Fruit fly (Drosophila melanogaster) whole organism, embryonic: ENCODE measurements around the gene Dpm2.
A peak's percentile ranks its signal among the peaks of the same experiment; 100 is the strongest.

Source experiments
- Awh ChIP-seq: fragments of 200-800 bp; sonication (Bioruptor generic); IDR thresholded peaks from 2 replicates; pipeline ENCODE4, ENCODE4 v1.3.6; 2022; ENCODE audit warnings: missing biosample characterization, missing genetic modification characterization
- Blimp-1 ChIP-seq: fragments of 200-800 bp; sonication (Bioruptor generic); optimal IDR thresholded peaks from 3 replicates; lab custom pipeline; 2018; ENCODE audit warnings: missing biosample characterization, missing genetic modification characterization, mild to moderate bottlenecking, moderate library complexity, missing genetic modification reagents
- BtbVII ChIP-seq: fragments of 200-800 bp; sonication (Bioruptor generic); optimal IDR thresholded peaks from 3 replicates; lab custom pipeline; 2017; ENCODE audit warnings: missing biosample characterization, mild to moderate bottlenecking, missing genetic modification characterization
- CG11695 ChIP-seq: fragments of 200-800 bp; sonication (Bioruptor generic); IDR thresholded peaks from 3 replicates; pipeline ENCODE4 v1.3.6; 2022; ENCODE audit warnings: missing biosample characterization, missing genetic modification characterization
- CG12219 ChIP-seq: fragments of 200-800 bp; sonication (Bioruptor generic); optimal IDR thresholded peaks from 3 replicates; lab custom pipeline; 2018; ENCODE audit warnings: missing biosample characterization, mild to moderate bottlenecking, missing genetic modification characterization
- CG12659 ChIP-seq: fragments of 200-800 bp; sonication (Bioruptor generic); optimal IDR thresholded peaks from 3 replicates; lab custom pipeline; 2017; ENCODE audit warnings: mild to moderate bottlenecking, missing biosample characterization, missing genetic modification reagents, missing genetic modification characterization
- CG12769 ChIP-seq: fragments of 200-800 bp; sonication (Bioruptor generic); optimal IDR thresholded peaks from 2 replicates; lab custom pipeline; 2019; ENCODE audit warnings: missing biosample characterization, mild to moderate bottlenecking, missing genetic modification characterization, moderate library complexity
- CG13123 ChIP-seq: fragments of 200-800 bp; sonication (Bioruptor generic); optimal IDR thresholded peaks from 2 replicates; lab custom pipeline; 2016; ENCODE audit warnings: missing biosample characterization, missing genetic modification characterization
- CG13775 ChIP-seq: fragments of 200-800 bp; sonication (Bioruptor generic); optimal IDR thresholded peaks from 3 replicates; lab custom pipeline; 2017; ENCODE audit warnings: missing biosample characterization, mild to moderate bottlenecking, missing genetic modification characterization
- CG14014 ChIP-seq: fragments of 200-800 bp; sonication (Bioruptor generic); IDR thresholded peaks from 2 replicates; pipeline ENCODE4 v1.3.6; 2022; ENCODE audit warnings: missing biosample characterization, missing genetic modification characterization
- CG15073 ChIP-seq: fragments of 200-800 bp; sonication (Bioruptor generic); optimal IDR thresholded peaks from 2 replicates; lab custom pipeline; 2016; ENCODE audit warnings: missing biosample characterization, missing genetic modification characterization
- CG16815 ChIP-seq: fragments of 200-800 bp; sonication (Bioruptor generic); optimal IDR thresholded peaks from 3 replicates; lab custom pipeline; 2017; ENCODE audit warnings: missing biosample characterization, mild to moderate bottlenecking, missing genetic modification characterization
- CG17361 ChIP-seq: fragments of 200-800 bp; sonication (Bioruptor generic); IDR thresholded peaks from 3 replicates; pipeline ENCODE4 v1.3.6; 2022; ENCODE audit warnings: missing biosample characterization, missing genetic modification characterization
- CG18011 ChIP-seq: fragments of 200-800 bp; sonication (Bioruptor generic); optimal IDR thresholded peaks from 2 replicates; lab custom pipeline; 2017; ENCODE audit warnings: missing biosample characterization, missing genetic modification characterization, mild to moderate bottlenecking, moderate library complexity, missing genotype
- CG18262 ChIP-seq: fragments of 200-800 bp; optimal IDR thresholded peaks from 3 replicates; lab custom pipeline; 2019; ENCODE audit warnings: missing biosample characterization, mild to moderate bottlenecking, missing genetic modification characterization, moderate library complexity
- CG3281 ChIP-seq: fragments of 200-800 bp; sonication (Bioruptor generic); optimal IDR thresholded peaks from 3 replicates; lab custom pipeline; 2017; ENCODE audit warnings: missing biosample characterization, mild to moderate bottlenecking, missing genetic modification characterization
- CG7271 ChIP-seq: fragments of 200-800 bp; sonication (Bioruptor generic); optimal IDR thresholded peaks from 2 replicates; lab custom pipeline; 2018; ENCODE audit warnings: missing biosample characterization, mild to moderate bottlenecking, missing genetic modification characterization, moderate library complexity
- Camta ChIP-seq: fragments of 200-800 bp; sonication (Bioruptor generic); optimal IDR thresholded peaks from 2 replicates; lab custom pipeline; 2016; ENCODE audit warnings: missing biosample characterization, missing genetic modification characterization
- D19A ChIP-seq: fragments of 200-800 bp; optimal IDR thresholded peaks from 3 replicates; lab custom pipeline; 2019; ENCODE audit warnings: missing biosample characterization, mild to moderate bottlenecking, missing genetic modification characterization, moderate library complexity
- Dad ChIP-seq: fragments of 200-800 bp; sonication (Bioruptor generic); optimal IDR thresholded peaks from 3 replicates; lab custom pipeline; 2016; ENCODE audit warnings: missing biosample characterization, missing genetic modification characterization
- Drgx ChIP-seq: fragments of 200-800 bp; sonication (Bioruptor generic); IDR thresholded peaks from 2 replicates; pipeline ENCODE4 v1.3.6; 2022; ENCODE audit warnings: missing biosample characterization, missing genetic modification characterization
- E2f2 ChIP-seq: fragments of 200-800 bp; sonication (Bioruptor generic); IDR thresholded peaks from 2 replicates; pipeline ENCODE4 v1.3.6; 2022; ENCODE audit warnings: missing biosample characterization, missing genetic modification characterization
- Eip74EF ChIP-seq, 2 experiments: fragments of 200-800 bp in 1 of 2; fragments of >200 bp in 1 of 2; sonication (Bioruptor generic) in 1 of 2; optimal IDR thresholded peaks; 2 replicates each; lab custom pipeline; 2017 to 2019; ENCODE audit warnings: missing biosample characterization in 2 of 2, missing genetic modification characterization in 2 of 2, mild to moderate bottlenecking in 1 of 2, moderate library complexity in 1 of 2
- HLH4C ChIP-seq: fragments of 200-800 bp; sonication (Bioruptor generic); IDR thresholded peaks from 3 replicates; pipeline ENCODE4 v1.3.6; 2022; ENCODE audit warnings: missing biosample characterization, missing genetic modification characterization; ENCODE audit not compliant: partially characterized antibody
- HmgD ChIP-seq: fragments of 200-800 bp; sonication (Bioruptor generic); optimal IDR thresholded peaks from 3 replicates; lab custom pipeline; 2016; ENCODE audit warnings: missing biosample characterization, missing genetic modification characterization
- Kr ChIP-seq: fragments of 200-800 bp; sonication (Bioruptor generic); optimal IDR thresholded peaks from 2 replicates; lab custom pipeline; 2017; ENCODE audit warnings: missing biosample characterization, mild to moderate bottlenecking, missing genetic modification characterization
- MTF-1 ChIP-seq: fragments of 200-800 bp; sonication (Bioruptor generic); optimal IDR thresholded peaks from 2 replicates; lab custom pipeline; 2018; ENCODE audit warnings: missing biosample characterization, mild to moderate bottlenecking, missing genetic modification characterization, borderline replicate concordance
- Poxn ChIP-seq: fragments of 200-800 bp; sonication (Bioruptor generic); IDR thresholded peaks from 2 replicates; pipeline ENCODE4 v1.3.6; 2022; ENCODE audit warnings: missing biosample characterization, missing genetic modification characterization
- Scr ChIP-seq: fragments of 200-800 bp; sonication (Bioruptor generic); IDR thresholded peaks from 2 replicates; pipeline ENCODE4 v1.3.6; 2022; ENCODE audit warnings: missing biosample characterization, missing genetic modification characterization; ENCODE audit not compliant: partially characterized antibody
- ab ChIP-seq: fragments of 200-800 bp; sonication (Bioruptor generic); optimal IDR thresholded peaks from 2 replicates; lab custom pipeline; 2016; ENCODE audit warnings: missing biosample characterization, missing genetic modification characterization
- ato ChIP-seq: fragments of 200-800 bp; sonication (Bioruptor generic); IDR thresholded peaks from 2 replicates; pipeline ENCODE4 v1.3.6; 2022; ENCODE audit warnings: missing biosample characterization, missing genetic modification characterization; ENCODE audit not compliant: partially characterized antibody
- az2 ChIP-seq: fragments of 200-800 bp; sonication (Bioruptor generic); optimal IDR thresholded peaks from 3 replicates; lab custom pipeline; 2016; ENCODE audit warnings: missing biosample characterization, missing genetic modification characterization
- cad ChIP-seq: fragments of >200 bp; optimal IDR thresholded peaks from 2 replicates; lab custom pipeline; 2017; ENCODE audit warnings: missing biosample characterization, missing genetic modification characterization
- cg ChIP-seq: fragments of 200-800 bp; sonication (Bioruptor generic); optimal IDR thresholded peaks from 3 replicates; lab custom pipeline; 2019; ENCODE audit warnings: missing biosample characterization, mild to moderate bottlenecking, missing genetic modification characterization, moderate library complexity
- crc ChIP-seq: fragments of 200-800 bp; sonication (Bioruptor generic); optimal IDR thresholded peaks from 2 replicates; lab custom pipeline; 2016; ENCODE audit warnings: missing biosample characterization, missing genetic modification characterization
- crol ChIP-seq: fragments of 200-800 bp; sonication (Bioruptor generic); IDR thresholded peaks from 2 replicates; pipeline ENCODE4 v1.3.6; 2022; ENCODE audit warnings: missing biosample characterization, missing genetic modification characterization
- en ChIP-seq: fragments of 200-800 bp; sonication (Bioruptor generic); optimal IDR thresholded peaks from 2 replicates; lab custom pipeline; 2016; ENCODE audit warnings: missing biosample characterization, missing genetic modification characterization
- esg ChIP-seq: fragments of 200-800 bp; sonication (Bioruptor generic); conservative IDR thresholded peaks from 2 replicates; pipeline ENCODE4 v1.3.6; 2022; ENCODE audit warnings: missing biosample characterization, missing genetic modification characterization
- fd96Cb ChIP-seq: fragments of 200-800 bp; sonication (Bioruptor generic); optimal IDR thresholded peaks from 2 replicates; lab custom pipeline; 2018; ENCODE audit warnings: missing biosample characterization, mild to moderate bottlenecking, missing genetic modification characterization, moderate library complexity
- gem ChIP-seq: fragments of 200-800 bp; sonication (Bioruptor generic); optimal IDR thresholded peaks from 2 replicates; lab custom pipeline; 2019; ENCODE audit warnings: missing biosample characterization, mild to moderate bottlenecking, missing genetic modification characterization, moderate library complexity
- gt ChIP-seq: fragments of 200-800 bp; sonication (Bioruptor generic); IDR thresholded peaks from 2 replicates; pipeline ENCODE4 v1.3.6; 2022; ENCODE audit warnings: missing biosample characterization, missing genetic modification characterization
- lilli ChIP-seq: fragments of 200-800 bp; sonication (Bioruptor generic); optimal IDR thresholded peaks from 3 replicates; lab custom pipeline; 2016; ENCODE audit warnings: missing biosample characterization, missing genetic modification characterization
- maf-S ChIP-seq: fragments of 200-800 bp; sonication (Bioruptor generic); optimal IDR thresholded peaks from 2 replicates; lab custom pipeline; 2016; ENCODE audit warnings: missing biosample characterization, missing genetic modification characterization
- odd ChIP-seq: fragments of 200-800 bp; sonication (Bioruptor generic); optimal IDR thresholded peaks from 2 replicates; lab custom pipeline; 2017; ENCODE audit warnings: missing biosample characterization, mild to moderate bottlenecking, missing genetic modification characterization
- peb ChIP-seq: fragments of 200-800 bp; sonication (Bioruptor generic); IDR thresholded peaks from 2 replicates; pipeline ENCODE4 v1.3.6; 2022; ENCODE audit warnings: missing biosample characterization, missing genetic modification characterization
- pnt ChIP-seq: fragments of 200-800 bp; sonication (Bioruptor generic); optimal IDR thresholded peaks from 3 replicates; lab custom pipeline; 2016; ENCODE audit warnings: missing biosample characterization, missing genetic modification characterization
- sim ChIP-seq: fragments of 200-800 bp; sonication (Bioruptor generic); IDR thresholded peaks from 2 replicates; pipeline ENCODE4 v1.3.6; 2022; ENCODE audit warnings: missing biosample characterization, missing genetic modification characterization
- slp2 ChIP-seq: fragments of 200-800 bp; sonication (Bioruptor generic); optimal IDR thresholded peaks from 2 replicates; lab custom pipeline; 2016; ENCODE audit warnings: missing biosample characterization, missing genetic modification characterization
- stc ChIP-seq: fragments of 200-800 bp; sonication (Bioruptor generic); IDR thresholded peaks from 2 replicates; pipeline ENCODE4 v1.3.6; 2022; ENCODE audit warnings: missing biosample characterization, missing genetic modification characterization
- twi ChIP-seq: fragments of 200-800 bp; optimal IDR thresholded peaks from 2 replicates; lab custom pipeline; 2019; ENCODE audit warnings: missing biosample characterization, mild to moderate bottlenecking, missing genetic modification characterization, moderate library complexity
- vvl ChIP-seq: fragments of 200-800 bp; sonication (Bioruptor generic); IDR thresholded peaks from 2 replicates; pipeline ENCODE4 v1.3.6; 2022; ENCODE audit warnings: missing biosample characterization, missing genetic modification characterization
- yki ChIP-seq: fragments of >200 bp; optimal IDR thresholded peaks from 3 replicates; lab custom pipeline; 2018

The Dpm2 gene

dm6 chr3L:3288414-3288813 lies 30.9 kb upstream of the Dpm2 start (continued):
- TF ChIP-seq Awh (no peak), CG3281 (GFP tag; lab: Kevin White, UChicago) (no peak), crc (GFP tag; lab: Kevin White, UChicago) (no peak), fd96Cb (tag; lab: Kevin White, UChicago) (peak; percentile 3), Poxn (no peak), CG17361 (peak; percentile 40; the same call in 1 of the 3 replicates), CG11695 (no peak), Eip74EF (GFP tag; optimal IDR thresholded peaks at IDR 0.05; lab: Kevin White, UChicago) (no peak), Drgx (no peak), BtbVII (GFP tag; lab: Kevin White, UChicago) (no peak), D19A (no peak), stc (GFP tag; lab: Robert Waterston, UW) (no peak), az2 (GFP tag; lab: Kevin White, UChicago) (no peak), yki (lab: Kevin White, UChicago) (no peak), slp2 (no peak), E2f2 (GFP tag; lab: Robert Waterston, UW) (peak; percentile 76), lilli (GFP tag; lab: Kevin White, UChicago) (no peak), twi (tag; lab: Kevin White, UChicago) (no peak), CG18011 (GFP tag; lab: Kevin White, UChicago) (no peak), HmgD (no peak), odd (GFP tag; lab: Kevin White, UChicago) (no peak), CG14014 (GFP tag; lab: Robert Waterston, UW) (peak; percentile 44; the same call in 1 of the 2 replicates), cg (GFP tag; lab: Kevin White, UChicago) (no peak), ab (GFP tag; lab: Kevin White, UChicago) (no peak), sim (no peak), CG16815 (GFP tag; lab: Kevin White, UChicago) (no peak), peb (GFP tag; lab: Robert Waterston, UW) (no peak), Camta (GFP tag; lab: Kevin White, UChicago) (no peak), Dad (GFP tag; lab: Kevin White, UChicago) (no peak), CG12219 (no peak), gem (tag; lab: Kevin White, UChicago) (no peak), vvl (GFP tag; lab: Robert Waterston, UW) (peak; percentile 22; the same call in 1 of the 2 replicates), CG12659 (no peak), pnt (GFP tag; lab: Kevin White, UChicago) (no peak), CG13775 (GFP tag; lab: Kevin White, UChicago) (no peak), Blimp-1 (GFP tag; lab: Kevin White, UChicago) (peak; percentile 11), MTF-1 (GFP tag; lab: Kevin White, UChicago) (peak; percentile 32), CG12769 (tag; lab: Kevin White, UChicago) (no peak), en (no peak), cad (no peak), ato (GFP tag; lab: Robert Waterston, UW) (no peak), Scr (no peak), CG7271 (tag; lab: Kevin White, UChicago) (no peak), maf-S (GFP tag; lab: Kevin White, UChicago) (no peak), CG15073 (GFP tag; lab: Kevin White, UChicago) (no peak), gt (no peak), CG18262 (peak; percentile 29), Kr (no peak), HLH4C (GFP tag; lab: Robert Waterston, UW) (no peak), esg (GFP tag; lab: Robert Waterston, UW) (no peak), crol (GFP tag; lab: Robert Waterston, UW) (no peak), CG13123 (no peak)
